Fruit fly (Drosophila melanogaster): Measurements from ENCODE around the gene Elys.

The Elys gene

dm6 chrX:19603953-19604352, 48.2 kb upstream of the Elys start (continued):
- TF ChIP-seq Sox102F (GFP tag; optimal IDR thresholded peaks at IDR 0.05) (peak; percentile 37), Smox (GFP tag; optimal IDR thresholded peaks at IDR 0.05) (peak; percentile 39), OdsH (GFP tag; optimal IDR thresholded peaks at IDR 0.05) (peak; percentile 67), CG31627 (GFP tag; optimal IDR thresholded peaks at IDR 0.05) (peak; percentile 43), CG6276 (GFP tag; optimal IDR thresholded peaks at IDR 0.05) (peak; percentile 61), CG34406 (GFP tag; optimal IDR thresholded peaks at IDR 0.05) (peak; percentile 44), lz (GFP tag; optimal IDR thresholded peaks at IDR 0.05) (peak; percentile 70), topi (GFP tag; optimal IDR thresholded peaks at IDR 0.05) (peak; percentile 83), Ets96B (tag; optimal IDR thresholded peaks at IDR 0.05) (peak; percentile 68), dsx (GFP tag; optimal IDR thresholded peaks at IDR 0.05; ENCODE audit: poor library complexity, severe bottlenecking) (peak; percentile 66), CG15336 (GFP tag; IDR thresholded peaks at IDR 0.05) (peak; percentile 86), CG11762 (GFP tag; optimal IDR thresholded peaks at IDR 0.05; ENCODE audit: insufficient read depth) (peak; percentile 40), eg (GFP tag; IDR thresholded peaks at IDR 0.05) (peak; percentile 89), Eip93F (GFP tag; optimal IDR thresholded peaks at IDR 0.05) (peak; percentile 12), Sox14 (GFP tag; optimal IDR thresholded peaks at IDR 0.05) (peak; percentile 69), pdm3 (GFP tag; optimal IDR thresholded peaks at IDR 0.05) (peak; percentile 66), Eip75B (GFP tag; optimal IDR thresholded peaks at IDR 0.05) (peak; percentile 80), net (GFP tag; optimal IDR thresholded peaks at IDR 0.05) (peak; percentile 63), Eip78C (GFP tag) (peak; percentile 92), Met (GFP tag; optimal IDR thresholded peaks at IDR 0.05) (peak; percentile 75), Gug (GFP tag; IDR thresholded peaks at IDR 0.05) (peak; percentile 76), CG6854 (GFP tag; optimal IDR thresholded peaks at IDR 0.05) (no peak), Hr38 (GFP tag; optimal IDR thresholded peaks at IDR 0.05) (no peak), vri (GFP tag; optimal IDR thresholded peaks at IDR 0.05) (peak; percentile 39), Hr39 (GFP tag; optimal IDR thresholded peaks at IDR 0.05) (peak; percentile 48), fkh (GFP tag; optimal IDR thresholded peaks at IDR 0.05) (peak; percentile 25), CG4318 (GFP tag; optimal IDR thresholded peaks at IDR 0.05) (peak; percentile 65)

DNA sequence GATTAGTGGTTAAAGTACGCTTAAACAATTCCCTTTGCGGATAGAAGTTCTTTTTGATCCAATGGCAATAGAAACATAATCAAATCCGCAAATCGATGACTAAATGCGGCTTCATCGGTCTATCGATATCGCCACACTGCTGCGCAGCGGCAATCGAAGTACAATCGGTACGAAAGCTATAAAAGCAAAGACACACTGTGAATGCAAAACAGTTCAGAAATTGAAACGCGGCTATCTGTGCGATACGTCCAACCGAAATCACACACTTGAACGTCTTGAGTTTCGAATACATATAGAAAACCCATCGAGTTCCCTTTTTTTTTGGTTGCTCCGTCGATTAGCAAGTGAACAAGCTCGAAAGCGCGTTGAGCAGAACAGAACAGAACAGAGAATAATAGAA, 47.1 kb upstream of the Elys start, which contains the start of gene CG14207:
Gene CG14207, plus strand, starts transcription at position 203 of the 400 bp plus-strand sequence.
- peak; percentile 31 for TF ChIP-seq CG6808 (GFP tag; optimal IDR thresholded peaks at IDR 0.05)
- no peak for TF ChIP-seq dac (GFP tag; optimal IDR thresholded peaks at IDR 0.05)
- peak; percentile 0 for TF ChIP-seq CG3032 (tag; optimal IDR thresholded peaks at IDR 0.05)
- peak; percentile 28; the same call in 1 of the 3 replicates for TF ChIP-seq eg (GFP tag; IDR thresholded peaks at IDR 0.05)
- TF ChIP-seq Blimp-1 (GFP tag; optimal IDR thresholded peaks at IDR 0.05): no peak
- peak; percentile 19 for TF ChIP-seq esn (GFP tag; optimal IDR thresholded peaks at IDR 0.05)
- no peak for TF ChIP-seq Sox15 (GFP tag; optimal IDR thresholded peaks at IDR 0.05)
- no peak for TF ChIP-seq CG8632 (GFP tag; optimal IDR thresholded peaks at IDR 0.05)
- peak; percentile 47; the same call in 1 of the 3 replicates for TF ChIP-seq CG6163 (GFP tag; IDR thresholded peaks at IDR 0.05)
- TF ChIP-seq Eip78C (GFP tag): peak; percentile 66
- TF ChIP-seq vri (GFP tag; optimal IDR thresholded peaks at IDR 0.05): peak; percentile 50
- TF ChIP-seq CG4318 (GFP tag; optimal IDR thresholded peaks at IDR 0.05): no peak
- TF ChIP-seq lz (GFP tag; optimal IDR thresholded peaks at IDR 0.05): no peak
- TF ChIP-seq fd85E (GFP tag; optimal IDR thresholded peaks at IDR 0.05): no peak
- TF ChIP-seq CG8119 (GFP tag; IDR thresholded peaks at IDR 0.05): no peak
- TF ChIP-seq CG8319 (GFP tag; optimal IDR thresholded peaks at IDR 0.05): no peak
- TF ChIP-seq Eip93F (GFP tag; optimal IDR thresholded peaks at IDR 0.05): no peak
- no peak for TF ChIP-seq pdm3 (GFP tag; optimal IDR thresholded peaks at IDR 0.05)
- no peak for TF ChIP-seq OdsH (GFP tag; optimal IDR thresholded peaks at IDR 0.05)
- TF ChIP-seq CG11294 (GFP tag; IDR thresholded peaks at IDR 0.05): no peak
- no peak for TF ChIP-seq svp (GFP tag)
- no peak for TF ChIP-seq CG11762 (GFP tag; optimal IDR thresholded peaks at IDR 0.05; ENCODE audit: insufficient read depth)
- TF ChIP-seq Met (GFP tag; optimal IDR thresholded peaks at IDR 0.05): peak; percentile 3
- TF ChIP-seq CG16779 (tag; optimal IDR thresholded peaks at IDR 0.05): peak; percentile 29
- peak; percentile 11 for TF ChIP-seq Sox102F (GFP tag; optimal IDR thresholded peaks at IDR 0.05)
- no peak for TF ChIP-seq CG6276 (GFP tag; optimal IDR thresholded peaks at IDR 0.05)
- TF ChIP-seq CG10669 (GFP tag; optimal IDR thresholded peaks at IDR 0.05): no peak
- no peak for TF ChIP-seq Hr38 (GFP tag; optimal IDR thresholded peaks at IDR 0.05)
- TF ChIP-seq CG6854 (GFP tag; optimal IDR thresholded peaks at IDR 0.05): no peak
- TF ChIP-seq CG7368 (GFP tag; optimal IDR thresholded peaks at IDR 0.05): no peak
- no peak for TF ChIP-seq Ets21C (GFP tag; optimal IDR thresholded peaks at IDR 0.05)
- no peak for TF ChIP-seq Hr4 (GFP tag; optimal IDR thresholded peaks at IDR 0.05)
- no peak for TF ChIP-seq dsx (GFP tag; optimal IDR thresholded peaks at IDR 0.05; ENCODE audit: poor library complexity, severe bottlenecking)
- no peak for TF ChIP-seq Hr39 (GFP tag; optimal IDR thresholded peaks at IDR 0.05)
- no peak for TF ChIP-seq CG31627 (GFP tag; optimal IDR thresholded peaks at IDR 0.05)
- no peak for TF ChIP-seq CG6792 (GFP tag; optimal IDR thresholded peaks at IDR 0.05)
- no peak for TF ChIP-seq CG10631 (GFP tag; optimal IDR thresholded peaks at IDR 0.05)
- no peak for TF ChIP-seq CG34406 (GFP tag; optimal IDR thresholded peaks at IDR 0.05)
- TF ChIP-seq net (GFP tag; optimal IDR thresholded peaks at IDR 0.05): no peak
- no peak for TF ChIP-seq topi (GFP tag; optimal IDR thresholded peaks at IDR 0.05)
- no peak for TF ChIP-seq CG1621 (tag; optimal IDR thresholded peaks at IDR 0.05)
